Fruit fly (Drosophila melanogaster): ENCODE data around the gene CG44194.

dm6 chr3R:13036064-13036463 is 38.5 kb upstream of the CG44194 start:
- TF ChIP-seq CG10631 (GFP tag; optimal IDR thresholded peaks at IDR 0.05) (no peak), CG31627 (GFP tag; optimal IDR thresholded peaks at IDR 0.05) (no peak), fkh (GFP tag; optimal IDR thresholded peaks at IDR 0.05) (no peak), vri (GFP tag; optimal IDR thresholded peaks at IDR 0.05) (no peak), Hr38 (GFP tag; optimal IDR thresholded peaks at IDR 0.05) (no peak), Gug (GFP tag; IDR thresholded peaks at IDR 0.05) (no peak)

Measured in whole organism, prepupa.